Worm (Caenorhabditis elegans) whole organism, mixed stage, embryonic: ENCODE data around the gene pqn-79.
"Not testable (repeated sequence)": the region's sequence is repeated elsewhere in the genome, so short reads cannot be mapped to it uniquely, and the experiment has no call there.

ENCODE experiments used
- M03D4.4 ChIP-seq: sonication (generic microtip); optimal IDR thresholded peaks from 2 replicates; lab custom pipeline; 2017; ENCODE audit warnings: mild to moderate bottlenecking, missing genetic modification characterization, missing compliant biosample characterization
- bed-3 ChIP-seq: fragments of 200-800 bp; sonication (Bioruptor generic); optimal IDR thresholded peaks from 3 replicates; lab custom pipeline; 2018; ENCODE audit warnings: mild to moderate bottlenecking, missing genetic modification characterization, moderate library complexity, missing compliant biosample characterization
- blmp-1 ChIP-seq: fragments of 150-350 bp; optimal IDR thresholded peaks from 2 replicates; lab custom pipeline; 2014; ENCODE audit warnings: missing biosample characterization, missing genetic modification characterization
- ceh-39 ChIP-seq: fragments of 150-350 bp; optimal IDR thresholded peaks from 2 replicates; lab custom pipeline; 2014; ENCODE audit warnings: missing biosample characterization, missing genetic modification characterization
- ceh-83 ChIP-seq: fragments of 200-800 bp; sonication (Bioruptor generic); optimal IDR thresholded peaks from 2 replicates; lab custom pipeline; 2018; ENCODE audit warnings: mild to moderate bottlenecking, missing genetic modification characterization, missing compliant biosample characterization
- ces-1 ChIP-seq: fragments of 150-350 bp; optimal IDR thresholded peaks from 2 replicates; lab custom pipeline; 2014; ENCODE audit warnings: missing biosample characterization, missing genetic modification reagents, missing genetic modification characterization
- cnd-1 ChIP-seq: fragments of 200-800 bp; sonication (Bioruptor generic); optimal IDR thresholded peaks from 2 replicates; lab custom pipeline; 2018; ENCODE audit warnings: mild to moderate bottlenecking, missing genetic modification characterization, missing compliant biosample characterization
- drap-1 ChIP-seq: fragments of 200-800 bp; sonication (Bioruptor generic); optimal IDR thresholded peaks from 3 replicates; lab custom pipeline; 2018; ENCODE audit warnings: mild to moderate bottlenecking, missing genetic modification characterization, missing compliant biosample characterization
- elt-1 ChIP-seq: sonication (generic microtip); optimal IDR thresholded peaks from 2 replicates; lab custom pipeline; 2017; ENCODE audit warnings: missing genetic modification characterization, mild to moderate bottlenecking, missing compliant biosample characterization, antibody characterized with exemption, moderate library complexity, borderline replicate concordance; ENCODE audit not compliant: insufficient read depth
- elt-3 ChIP-seq: fragments of 150-350 bp; optimal IDR thresholded peaks from 2 replicates; lab custom pipeline; 2014; ENCODE audit warnings: missing biosample characterization, missing genetic modification characterization
- ham-2 ChIP-seq: fragments of 200-800 bp; sonication (Bioruptor generic); optimal IDR thresholded peaks from 2 replicates; lab custom pipeline; 2018; ENCODE audit warnings: mild to moderate bottlenecking, missing genetic modification characterization, missing compliant biosample characterization
- hlh-1 ChIP-seq: fragments of 150-350 bp; optimal IDR thresholded peaks from 2 replicates; lab custom pipeline; 2014; ENCODE audit warnings: missing biosample characterization, missing genetic modification reagents, missing genetic modification characterization
- lin-13 ChIP-seq: fragments of 150-350 bp; optimal IDR thresholded peaks from 2 replicates; lab custom pipeline; 2014; ENCODE audit warnings: missing biosample characterization, missing genetic modification characterization
- lin-32 ChIP-seq: fragments of 200-800 bp; sonication (Bioruptor generic); optimal IDR thresholded peaks from 2 replicates; lab custom pipeline; 2018; ENCODE audit warnings: mild to moderate bottlenecking, missing genetic modification characterization, missing compliant biosample characterization
- lsy-2 ChIP-seq: fragments of 150-350 bp; optimal IDR thresholded peaks from 2 replicates; lab custom pipeline; 2014; ENCODE audit warnings: missing biosample characterization, missing genetic modification characterization
- mab-5 ChIP-seq: fragments of 150-350 bp; optimal IDR thresholded peaks from 2 replicates; lab custom pipeline; 2014; ENCODE audit warnings: missing biosample characterization, missing genetic modification characterization
- mep-1 ChIP-seq: fragments of 150-350 bp; optimal IDR thresholded peaks from 2 replicates; lab custom pipeline; 2017; ENCODE audit warnings: missing biosample characterization, missing genetic modification reagents, missing genetic modification characterization, inconsistent platforms
- mls-2 ChIP-seq: sonication (generic microtip); optimal IDR thresholded peaks from 2 replicates; lab custom pipeline; 2016; ENCODE audit warnings: mild to moderate bottlenecking, missing genetic modification characterization, moderate library complexity, missing compliant biosample characterization
- nhr-2 ChIP-seq: fragments of 150-350 bp; optimal IDR thresholded peaks from 2 replicates; lab custom pipeline; 2014; ENCODE audit warnings: missing biosample characterization, missing genetic modification characterization
- nhr-237 ChIP-seq: fragments of 150-350 bp; optimal IDR thresholded peaks from 2 replicates; lab custom pipeline; 2014; ENCODE audit warnings: missing biosample characterization, missing genetic modification characterization
- nhr-28 ChIP-seq: fragments of 150-350 bp; optimal IDR thresholded peaks from 2 replicates; lab custom pipeline; 2014; ENCODE audit warnings: missing biosample characterization, missing genetic modification characterization
- nhr-76 ChIP-seq: sonication (generic microtip); optimal IDR thresholded peaks from 2 replicates; lab custom pipeline; 2017; ENCODE audit warnings: missing biosample characterization, missing genetic modification characterization
- sem-2 ChIP-seq: fragments of 200-800 bp; sonication (Bioruptor generic); optimal IDR thresholded peaks from 2 replicates; lab custom pipeline; 2018; ENCODE audit warnings: mild to moderate bottlenecking, missing genetic modification characterization, missing compliant biosample characterization
- snpc-4 ChIP-seq: fragments of 150-350 bp; optimal IDR thresholded peaks from 2 replicates; lab custom pipeline; 2014; ENCODE audit warnings: missing biosample characterization, missing genetic modification characterization
- tbx-8 ChIP-seq: fragments of 200-800 bp; sonication (Bioruptor generic); optimal IDR thresholded peaks from 2 replicates; lab custom pipeline; 2018; ENCODE audit warnings: mild to moderate bottlenecking, missing genetic modification characterization, moderate library complexity, missing compliant biosample characterization
- unc-120 ChIP-seq: sonication (generic microtip); optimal IDR thresholded peaks from 2 replicates; lab custom pipeline; 2017; ENCODE audit warnings: missing genetic modification characterization, missing compliant biosample characterization; ENCODE audit not compliant: poor library complexity, severe bottlenecking
- unc-39 ChIP-seq: fragments of 150-350 bp; optimal IDR thresholded peaks from 2 replicates; lab custom pipeline; 2014; ENCODE audit warnings: missing biosample characterization, missing genetic modification characterization
- unc-62 ChIP-seq: fragments of 150-350 bp; optimal IDR thresholded peaks from 2 replicates; lab custom pipeline; 2014; ENCODE audit warnings: missing biosample characterization, missing genetic modification reagents, missing genetic modification characterization
- zip-8 ChIP-seq: fragments of 150-350 bp; optimal IDR thresholded peaks from 2 replicates; lab custom pipeline; 2014; ENCODE audit warnings: missing biosample characterization, missing genetic modification characterization
- ztf-11 ChIP-seq: fragments of 150-350 bp; optimal IDR thresholded peaks from 2 replicates; lab custom pipeline; 2014; ENCODE audit warnings: missing biosample characterization, missing genetic modification characterization

pqn-79 gene

ce11 chrIV:15588879-15589278, 6.5 kb upstream of the pqn-79 start:
- TF ChIP-seq ham-2 (GFP tag; lab: Kevin White, UChicago): no peak
- TF ChIP-seq lin-13: no peak
- no peak for TF ChIP-seq ceh-39
- TF ChIP-seq unc-39: no peak
- TF ChIP-seq ces-1 (GFP tag; lab: Kevin White, UChicago): no peak
- TF ChIP-seq cnd-1 (tag; lab: Kevin White, UChicago): no peak
- TF ChIP-seq mep-1 (tag; lab: Kevin White, UChicago): no peak
- no peak for TF ChIP-seq nhr-2 (tag; lab: Kevin White, UChicago)
- no peak for TF ChIP-seq nhr-28 (tag; lab: Kevin White, UChicago)
- no peak for TF ChIP-seq drap-1
- no peak for TF ChIP-seq nhr-76 (tag; lab: Kevin White, UChicago)
- TF ChIP-seq sem-2 (GFP tag; lab: Kevin White, UChicago): no peak
- no peak for TF ChIP-seq nhr-237 (tag; lab: Kevin White, UChicago)
- no peak for TF ChIP-seq elt-1 (tag; lab: Kevin White, UChicago)
- no peak for TF ChIP-seq lsy-2
- no peak for TF ChIP-seq unc-62
- no peak for TF ChIP-seq ztf-11
- TF ChIP-seq ceh-83 (GFP tag; lab: Kevin White, UChicago): no peak
- TF ChIP-seq, all 35 proteins: peak for 0

DNA sequence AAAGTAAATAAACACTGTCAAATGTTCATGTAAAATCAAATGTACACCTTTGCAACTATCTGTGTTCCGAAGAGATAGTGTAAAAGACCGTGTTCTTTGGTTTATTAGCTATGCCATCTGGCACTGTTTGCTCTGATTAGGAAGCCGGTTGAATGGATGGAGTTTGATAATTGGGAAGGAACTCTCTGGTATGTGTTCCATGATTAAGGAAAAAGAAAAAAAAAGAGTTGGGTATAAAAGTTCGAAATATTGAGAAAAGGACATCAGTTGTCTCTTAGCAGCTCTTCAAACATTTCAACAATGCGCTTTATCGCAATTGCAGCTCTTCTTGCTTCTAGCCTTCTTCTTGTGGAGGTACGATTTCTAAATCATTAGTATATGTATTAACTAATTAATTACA, 5.0 kb upstream of the pqn-79 start, which contains the start of gene abu-5:
abu-5 (plus strand) TSS at position 301 of the 400 bp plus-strand sequence.
- not testable (repeated sequence) for TF ChIP-seq zip-8; nhr-28 (tag; lab: Kevin White, UChicago); unc-120 (tag; lab: Kevin White, UChicago)

- TF ChIP-seq tbx-8 (GFP tag; lab: Kevin White, UChicago) (no peak), mab-5 (no peak), mep-1 (tag; lab: Kevin White, UChicago) (no peak), elt-1 (tag; lab: Kevin White, UChicago) (no peak), nhr-76 (tag; lab: Kevin White, UChicago) (no peak), ztf-11 (no peak), ceh-83 (GFP tag; lab: Kevin White, UChicago) (no peak), zip-8 (no peak), drap-1 (no peak), ces-1 (GFP tag; lab: Kevin White, UChicago) (no peak), bed-3 (GFP tag; lab: Kevin White, UChicago) (no peak), unc-62 (no peak), lsy-2 (no peak), unc-39 (no peak), M03D4.4 (tag; lab: Kevin White, UChicago) (no peak), snpc-4 (tag; lab: Kevin White, UChicago) (no peak), nhr-28 (tag; lab: Kevin White, UChicago) (no peak), lin-32 (GFP tag; lab: Kevin White, UChicago) (no peak)
Observed at ce11 chrIV:15591975-15592374, 3.4 kb upstream of the pqn-79 start.

ce11 chrIV:15593078-15593477, 2.3 kb upstream of the pqn-79 start:
- TF ChIP-seq ceh-83 (GFP tag; lab: Kevin White, UChicago) (no peak), bed-3 (GFP tag; lab: Kevin White, UChicago) (no peak), sem-2 (GFP tag; lab: Kevin White, UChicago) (no peak), elt-1 (tag; lab: Kevin White, UChicago) (no peak), nhr-28 (tag; lab: Kevin White, UChicago) (no peak), lsy-2 (no peak), mab-5 (no peak)

DNA sequence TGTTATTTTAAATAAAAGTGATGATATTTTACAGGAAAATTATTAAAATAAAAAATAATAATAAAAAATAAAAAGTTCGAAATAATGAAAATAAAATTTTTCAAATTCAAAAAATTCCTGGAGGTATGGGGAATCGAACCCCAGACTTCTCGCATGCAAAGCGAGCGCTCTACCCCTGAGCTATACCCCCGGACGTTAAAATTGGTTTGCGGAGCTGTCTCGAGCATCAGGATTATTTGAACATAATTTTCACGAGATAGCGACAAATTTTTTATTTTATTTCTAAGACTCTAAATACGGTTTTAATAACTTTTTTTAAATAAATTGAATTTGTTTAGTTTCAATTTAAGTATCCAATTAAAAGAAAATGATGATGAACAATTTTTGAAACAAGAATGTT, 8.8 kb downstream of the pqn-79 start:
- TF ChIP-seq nhr-76 (tag; lab: Kevin White, UChicago) (no peak), ztf-11 (no peak), cnd-1 (tag; lab: Kevin White, UChicago) (no peak), ceh-83 (GFP tag; lab: Kevin White, UChicago) (no peak), snpc-4 (tag; lab: Kevin White, UChicago) (no peak), blmp-1 (no peak), sem-2 (GFP tag; lab: Kevin White, UChicago) (no peak), lin-32 (GFP tag; lab: Kevin White, UChicago) (no peak), ceh-39 (no peak), drap-1 (no peak), zip-8 (no peak), hlh-1 (tag; lab: Kevin White, UChicago) (no peak), elt-3 (tag; lab: Kevin White, UChicago) (no peak), elt-1 (tag; lab: Kevin White, UChicago) (no peak), mls-2 (tag; lab: Kevin White, UChicago) (no peak), nhr-28 (tag; lab: Kevin White, UChicago) (no peak), bed-3 (GFP tag; lab: Kevin White, UChicago) (no peak)
